Fruit fly (Drosophila melanogaster): ENCODE results near the gene CG17108.

The CG17108 gene

dm6 chr2L:10672989-10673388, 20.9 kb downstream of the CG17108 start:
- TF ChIP-seq CTCF (optimal IDR thresholded peaks at IDR 0.05) (no peak), CG8478 (optimal IDR thresholded peaks at IDR 0.05) (no peak)

- TF ChIP-seq CG8478 (optimal IDR thresholded peaks at IDR 0.05) (no peak), CTCF (optimal IDR thresholded peaks at IDR 0.05) (no peak)
Measured at dm6 chr2L:10671530-10671929, 22.4 kb downstream of the CG17108 start.

dm6 chr2L:10665603-10666002, 28.3 kb downstream of the CG17108 start:
- TF ChIP-seq CG8478 (optimal IDR thresholded peaks at IDR 0.05) = no peak
- no peak for TF ChIP-seq CTCF (optimal IDR thresholded peaks at IDR 0.05)

- TF ChIP-seq CG8478 (optimal IDR thresholded peaks at IDR 0.05) (no peak), CTCF (optimal IDR thresholded peaks at IDR 0.05) (no peak)
Measured at dm6 chr2L:10661490-10662240, 32.2 kb downstream of the CG17108 start, which contains the start of gene CG31871. Gene CG31871 (plus strand): TSS chr2L:10662081.

dm6 chr2L:10657981-10658380, 35.9 kb downstream of the CG17108 start, which contains the start of gene CG45690:
Gene CG45690 (plus strand): TSS chr2L:10658281.
- TF ChIP-seq CTCF (optimal IDR thresholded peaks at IDR 0.05) = no peak
- TF ChIP-seq CG8478 (optimal IDR thresholded peaks at IDR 0.05) = no peak

dm6 chr2L:10654520-10654919, 39.4 kb downstream of the CG17108 start:
- TF ChIP-seq CG8478 (optimal IDR thresholded peaks at IDR 0.05) (no peak), CTCF (optimal IDR thresholded peaks at IDR 0.05) (no peak)

dm6 chr2L:10651313-10651712, 42.6 kb downstream of the CG17108 start, which contains the start of gene dbf:
Gene dbf (plus strand): TSS chr2L:10651613.
- TF ChIP-seq CTCF (optimal IDR thresholded peaks at IDR 0.05) (no peak), CG8478 (optimal IDR thresholded peaks at IDR 0.05) (no peak)

dm6 chr2L:10647720-10648349, 46.1 kb downstream of the CG17108 start:
- TF ChIP-seq CG8478 (optimal IDR thresholded peaks at IDR 0.05) = no peak
- TF ChIP-seq CTCF (optimal IDR thresholded peaks at IDR 0.05) = no peak

dm6 chr2L:10646726-10647125, 47.2 kb downstream of the CG17108 start:
- TF ChIP-seq CTCF (optimal IDR thresholded peaks at IDR 0.05) (no peak), CG8478 (optimal IDR thresholded peaks at IDR 0.05) (no peak)

dm6 chr2L:10646115-10646514, 47.8 kb downstream of the CG17108 start, which contains the start of gene CG17097:
Gene CG17097 (plus strand): TSS chr2L:10646415.
- TF ChIP-seq CG8478 (optimal IDR thresholded peaks at IDR 0.05) (no peak), CTCF (optimal IDR thresholded peaks at IDR 0.05) (no peak)

dm6 chr2L:10643671-10644070, 50.2 kb downstream of the CG17108 start, which contains the start of gene CG18284:
Gene CG18284 (plus strand): TSS chr2L:10643971.
- TF ChIP-seq CG8478 (optimal IDR thresholded peaks at IDR 0.05) (no peak), CTCF (optimal IDR thresholded peaks at IDR 0.05) (no peak)
